Worm (Caenorhabditis elegans) whole organism, young adult: ENCODE data around the gene K02D10.2.
A peak's percentile ranks its signal among the peaks of the same experiment; 100 is the strongest.

ENCODE experiments used
- B0336.3 ChIP-seq: fragments of 200-800 bp; sonication (Bioruptor generic); IDR thresholded peaks from 2 replicates; pipeline ENCODE4 v1.3.6; 2022; ENCODE audit warnings: missing genetic modification characterization, missing compliant biosample characterization
- C06A6.2 ChIP-seq: fragments of 200-800 bp; sonication (Bioruptor generic); conservative IDR thresholded peaks from 2 replicates; pipeline ENCODE4 v1.3.6; 2022; ENCODE audit warnings: missing genetic modification characterization, missing compliant biosample characterization
- C17E4.6 ChIP-seq: fragments of 200-800 bp; sonication (Bioruptor generic); IDR thresholded peaks from 2 replicates; pipeline ENCODE4 v1.3.6; 2022; ENCODE audit warnings: missing genetic modification reagents, missing genetic modification characterization, missing compliant biosample characterization
- D2030.7 ChIP-seq: fragments of 200-800 bp; sonication (Bioruptor generic); IDR thresholded peaks from 2 replicates; pipeline ENCODE4 v1.3.6; 2022; ENCODE audit warnings: missing genetic modification reagents, missing genetic modification characterization, missing compliant biosample characterization
- F33H1.4 ChIP-seq: fragments of 200-800 bp; sonication (Bioruptor generic); IDR thresholded peaks from 2 replicates; pipeline ENCODE4 v1.3.6; 2022; ENCODE audit warnings: missing genetic modification reagents, missing genetic modification characterization, missing compliant biosample characterization
- F55B11.4 ChIP-seq: sonication (generic microtip); optimal IDR thresholded peaks from 2 replicates; lab custom pipeline; 2016; ENCODE audit warnings: missing compliant biosample characterization, missing genetic modification characterization, borderline replicate concordance; ENCODE audit not compliant: insufficient read depth
- K11D2.4 ChIP-seq: fragments of 200-800 bp; sonication (Bioruptor generic); IDR thresholded peaks from 2 replicates; pipeline ENCODE4 v1.3.6; 2022; ENCODE audit warnings: missing genetic modification reagents, missing genetic modification characterization, missing compliant biosample characterization
- K12H6.12 ChIP-seq: fragments of 200-800 bp; sonication (Bioruptor generic); optimal IDR thresholded peaks from 2 replicates; lab custom pipeline; 2018; ENCODE audit warnings: mild to moderate bottlenecking, missing genetic modification characterization, missing compliant biosample characterization
- T26A5.8 ChIP-seq: sonication (generic microtip); optimal IDR thresholded peaks from 2 replicates; lab custom pipeline; 2016; ENCODE audit warnings: missing genetic modification characterization, missing compliant biosample characterization
- Y67H2A.10 ChIP-seq: fragments of 200-800 bp; sonication (Bioruptor generic); conservative IDR thresholded peaks from 2 replicates; pipeline ENCODE4 v1.3.6; 2022; ENCODE audit warnings: missing genetic modification reagents, missing genetic modification characterization, missing compliant biosample characterization
- Y79H2A.3 ChIP-seq: fragments of 200-800 bp; sonication (Bioruptor generic); conservative IDR thresholded peaks from 2 replicates; pipeline ENCODE4 v1.3.6; 2022; ENCODE audit warnings: missing genetic modification reagents, missing genetic modification characterization, missing compliant biosample characterization
- Y95B8A.8 ChIP-seq: fragments of 200-800 bp; sonication (Bioruptor generic); IDR thresholded peaks from 2 replicates; pipeline ENCODE4 v1.3.6; 2022; ENCODE audit warnings: missing genetic modification reagents, missing genetic modification characterization, missing compliant biosample characterization
- akir-1 ChIP-seq: fragments of 200-800 bp; sonication (Bioruptor generic); optimal IDR thresholded peaks from 2 replicates; lab custom pipeline; 2018; ENCODE audit warnings: mild to moderate bottlenecking, missing genetic modification characterization, moderate library complexity, missing compliant biosample characterization
- ama-1 ChIP-seq, 3 experiments: fragments of 150-350 bp in 1 of 3; sonication (generic microtip) in 2 of 3; optimal IDR thresholded peaks; 2 replicates each; lab custom pipeline; 2014 to 2018; ENCODE audit warnings: missing biosample characterization in 2 of 3, missing genetic modification characterization in 2 of 3, missing genetic modification reagents in 2 of 3
- aptf-2 ChIP-seq: fragments of 200-800 bp; sonication (Bioruptor generic); conservative IDR thresholded peaks from 2 replicates; pipeline ENCODE4 v1.3.6; 2022; ENCODE audit warnings: missing genetic modification reagents, missing genetic modification characterization, missing compliant biosample characterization
- attf-6 ChIP-seq: fragments of 200-800 bp; sonication (Bioruptor generic); IDR thresholded peaks from 2 replicates; pipeline ENCODE4 v1.3.6; 2022; ENCODE audit warnings: missing genetic modification reagents, missing genetic modification characterization, missing compliant biosample characterization
- die-1 ChIP-seq: sonication (generic microtip); optimal IDR thresholded peaks from 2 replicates; lab custom pipeline; 2016; ENCODE audit warnings: missing genotype, mild to moderate bottlenecking, missing genetic modification characterization, missing compliant biosample characterization
- egl-18 ChIP-seq: fragments of 200-800 bp; sonication (Bioruptor generic); IDR thresholded peaks from 2 replicates; pipeline ENCODE4 v1.3.6; 2022; ENCODE audit warnings: missing genetic modification reagents, missing genetic modification characterization, missing compliant biosample characterization
- egl-44 ChIP-seq: fragments of 200-800 bp; sonication (Bioruptor generic); IDR thresholded peaks from 2 replicates; pipeline ENCODE4 v1.3.6; 2022; ENCODE audit warnings: missing genetic modification reagents, missing genetic modification characterization, missing compliant biosample characterization
- fkh-3 ChIP-seq: sonication (generic microtip); optimal IDR thresholded peaks from 2 replicates; lab custom pipeline; 2016; ENCODE audit warnings: mild to moderate bottlenecking, missing genetic modification characterization, missing compliant biosample characterization
- him-1 ChIP-seq: sonication (generic microtip); optimal IDR thresholded peaks from 2 replicates; lab custom pipeline; 2016; ENCODE audit warnings: missing genotype, missing genetic modification reagents, missing genetic modification characterization, missing compliant biosample characterization
- hlh-12 ChIP-seq: sonication (generic microtip); optimal IDR thresholded peaks from 2 replicates; lab custom pipeline; 2016; ENCODE audit warnings: missing genetic modification characterization, missing compliant biosample characterization
- hmg-20 ChIP-seq: fragments of 200-800 bp; sonication (Bioruptor generic); IDR thresholded peaks from 2 replicates; pipeline ENCODE4 v1.3.6; 2022; ENCODE audit warnings: missing genetic modification reagents, missing genetic modification characterization, missing compliant biosample characterization
- hrde-1 ChIP-seq: sonication (generic microtip); optimal IDR thresholded peaks from 2 replicates; lab custom pipeline; 2016; ENCODE audit warnings: missing genetic modification characterization, mild to moderate bottlenecking, missing compliant biosample characterization, moderate library complexity, missing genotype, missing genetic modification reagents, borderline replicate concordance
- hsf-1 ChIP-seq: fragments of 200-800 bp; sonication (Bioruptor generic); IDR thresholded peaks from 2 replicates; pipeline ENCODE4 v1.3.6; 2022; ENCODE audit warnings: missing genetic modification reagents, missing genetic modification characterization, missing compliant biosample characterization
- lin-26 ChIP-seq: fragments of 200-800 bp; sonication (Bioruptor generic); IDR thresholded peaks from 2 replicates; pipeline ENCODE4 v1.3.6; 2022; ENCODE audit warnings: missing genetic modification reagents, missing genetic modification characterization, missing compliant biosample characterization
- lin-40 ChIP-seq: sonication (generic microtip); optimal IDR thresholded peaks from 2 replicates; lab custom pipeline; 2016; ENCODE audit warnings: missing genetic modification characterization, mild to moderate bottlenecking, missing compliant biosample characterization, missing genotype, missing genetic modification reagents
- lsy-27 ChIP-seq: sonication (generic microtip); optimal IDR thresholded peaks from 2 replicates; lab custom pipeline; 2017; ENCODE audit warnings: missing genetic modification characterization, mild to moderate bottlenecking, missing compliant biosample characterization, antibody characterized with exemption, missing genotype, borderline replicate concordance; ENCODE audit not compliant: insufficient read depth
- mxl-1 ChIP-seq: sonication (generic microtip); optimal IDR thresholded peaks from 2 replicates; lab custom pipeline; 2016; ENCODE audit warnings: missing genetic modification characterization, missing compliant biosample characterization
- nfyb-1 ChIP-seq: fragments of 200-800 bp; sonication (Bioruptor generic); IDR thresholded peaks from 2 replicates; pipeline ENCODE4 v1.3.6; 2022; ENCODE audit warnings: missing genetic modification reagents, missing genetic modification characterization, missing compliant biosample characterization
- nhr-120 ChIP-seq: fragments of 200-800 bp; sonication (Bioruptor generic); IDR thresholded peaks from 2 replicates; pipeline ENCODE4 v1.3.6; 2022; ENCODE audit warnings: missing genetic modification characterization, missing compliant biosample characterization
- rpc-1 ChIP-seq, 2 experiments: fragments of 150-350 bp in 1 of 2; sonication (generic microtip) in 1 of 2; optimal IDR thresholded peaks; 2 replicates each; lab custom pipeline; 2014 to 2018; ENCODE audit warnings: missing biosample characterization in 1 of 2, missing genetic modification characterization in 1 of 2, missing genetic modification reagents in 1 of 2, missing genotype in 1 of 2
- snpc-1.3 ChIP-seq: sonication (generic microtip); optimal IDR thresholded peaks from 2 replicates; lab custom pipeline; 2017; ENCODE audit warnings: missing genetic modification characterization, mild to moderate bottlenecking, missing compliant biosample characterization, antibody characterized with exemption, moderate library complexity, missing genotype, missing genetic modification reagents; ENCODE audit not compliant: insufficient read depth
- somi-1 ChIP-seq: fragments of 200-800 bp; sonication (Bioruptor generic); optimal IDR thresholded peaks from 2 replicates; lab custom pipeline; 2018; ENCODE audit warnings: mild to moderate bottlenecking, missing genetic modification characterization, missing compliant biosample characterization
- tbx-9 ChIP-seq: sonication (generic microtip); optimal IDR thresholded peaks from 2 replicates; lab custom pipeline; 2016; ENCODE audit warnings: borderline replicate concordance, missing genetic modification characterization, inconsistent platforms, missing compliant biosample characterization
- tlf-1 ChIP-seq: fragments of 200-800 bp; sonication (Bioruptor generic); optimal IDR thresholded peaks from 2 replicates; lab custom pipeline; 2018; ENCODE audit warnings: mild to moderate bottlenecking, missing genetic modification characterization, missing compliant biosample characterization
- ztf-3 ChIP-seq: fragments of 200-800 bp; sonication (Bioruptor generic); optimal IDR thresholded peaks from 2 replicates; lab custom pipeline; 2018; ENCODE audit warnings: mild to moderate bottlenecking, missing genetic modification characterization, missing compliant biosample characterization

Gene K02D10.2

ce11 chrIII:8731973-8732372, 39.1 kb downstream of the K02D10.2 start:
- peak; percentile 49; the same call in 1 of the 2 replicates for TF ChIP-seq C06A6.2 (GFP tag; lab: Robert Waterston, UW)
- peak; percentile 8 for TF ChIP-seq somi-1 (GFP tag; lab: Kevin White, UChicago)
- TF ChIP-seq D2030.7 (GFP tag; lab: Robert Waterston, UW): no peak
- TF ChIP-seq die-1 (tag; lab: Kevin White, UChicago): no peak
- TF ChIP-seq, all 124 proteins: peak for 2

- TF ChIP-seq T26A5.8 (no peak), ama-1 (optimal IDR thresholded peaks at IDR 0.05; lab: Kevin White, UChicago) (no peak), ama-1 (GFP tag; optimal IDR thresholded peaks at IDR 0.05; lab: Kevin White, UChicago) (no peak), akir-1 (no peak), snpc-1.3 (tag; lab: Kevin White, UChicago) (no peak), rpc-1 (optimal IDR thresholded peaks at IDR 0.05; lab: Kevin White, UChicago) (no peak), rpc-1 (tag; optimal IDR thresholded peaks at IDR 0.05; lab: Kevin White, UChicago) (no peak), K12H6.12 (tag; lab: Kevin White, UChicago) (no peak), hmg-20 (GFP tag; lab: Robert Waterston, UW) (no peak), aptf-2 (GFP tag; lab: Robert Waterston, UW) (no peak), hrde-1 (tag; lab: Kevin White, UChicago) (no peak), attf-6 (GFP tag; lab: Robert Waterston, UW) (no peak), C17E4.6 (GFP tag; lab: Robert Waterston, UW) (no peak), egl-44 (no peak), tlf-1 (GFP tag; lab: Kevin White, UChicago) (no peak), Y67H2A.10 (no peak), B0336.3 (GFP tag; lab: Robert Waterston, UW) (no peak), lin-40 (tag; lab: Kevin White, UChicago) (no peak), lsy-27 (no peak), hlh-12 (tag; lab: Kevin White, UChicago) (no peak), fkh-3 (tag; lab: Kevin White, UChicago) (no peak), tbx-9 (tag; lab: Kevin White, UChicago) (no peak)
Measured at ce11 chrIII:8731310-8731709, 39.8 kb downstream of the K02D10.2 start, which contains the start of gene ZK370.4. TSS of gene ZK370.4 (minus strand) at chrIII:8731410.

- no peak for TF ChIP-seq K11D2.4 (GFP tag; lab: Robert Waterston, UW)
- TF ChIP-seq F55B11.4 (tag; lab: Kevin White, UChicago): no peak
- TF ChIP-seq hrde-1 (tag; lab: Kevin White, UChicago): no peak
- TF ChIP-seq nfyb-1 (GFP tag; lab: Robert Waterston, UW): no peak
- no peak for TF ChIP-seq nhr-120 (GFP tag; lab: Robert Waterston, UW)
- no peak for TF ChIP-seq Y67H2A.10
- no peak for TF ChIP-seq him-1 (tag; lab: Kevin White, UChicago)
- TF ChIP-seq lin-26 (GFP tag; lab: Robert Waterston, UW): no peak
- TF ChIP-seq Y95B8A.8: no peak
- TF ChIP-seq mxl-1 (tag; lab: Kevin White, UChicago): no peak
- TF ChIP-seq egl-44: no peak
- no peak for TF ChIP-seq egl-18 (GFP tag; lab: Robert Waterston, UW)
- no peak for TF ChIP-seq ztf-3 (GFP tag; lab: Kevin White, UChicago)
- no peak for TF ChIP-seq Y79H2A.3 (GFP tag; lab: Robert Waterston, UW)
- TF ChIP-seq F33H1.4 (GFP tag; lab: Robert Waterston, UW): no peak
- no peak for TF ChIP-seq C17E4.6 (GFP tag; lab: Robert Waterston, UW)
- TF ChIP-seq hsf-1 (GFP tag; lab: Robert Waterston, UW): no peak
Measured at ce11 chrIII:8726019-8726894, 44.8 kb downstream of the K02D10.2 start.
